Fruit fly (Drosophila melanogaster): ENCODE results near the gene RasGAP1.

RasGAP1 gene

DNA sequence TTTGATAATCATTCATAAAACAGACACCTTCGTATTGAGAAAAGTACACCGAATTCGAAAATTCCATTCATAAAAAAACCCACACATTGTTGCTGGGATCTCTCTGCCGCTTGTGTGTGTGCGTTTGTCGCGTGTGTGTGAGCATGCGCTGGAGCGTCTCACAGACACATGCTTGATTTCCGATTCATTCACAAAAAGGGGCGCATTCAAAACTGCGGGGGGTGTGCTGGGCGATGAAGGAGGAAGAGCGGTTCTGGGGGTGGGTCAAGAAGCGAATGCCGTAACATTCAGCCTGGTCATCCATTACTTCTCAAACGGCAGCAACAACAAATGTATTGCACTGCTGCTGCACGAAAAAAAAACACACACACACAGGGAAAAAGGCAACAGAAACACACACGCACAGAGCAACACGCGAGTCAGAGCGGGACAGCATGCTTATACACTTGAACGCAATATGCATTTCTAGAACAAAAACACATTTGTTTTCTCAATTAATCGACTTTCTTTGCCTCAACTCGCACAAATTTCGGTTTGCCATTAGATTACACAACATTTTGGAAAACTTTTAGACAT is 1.1 kb downstream of the RasGAP1 start (continued):
- TF ChIP-seq Dip2 (GFP tag; IDR thresholded peaks at IDR 0.05) (no peak), Dref (GFP tag; IDR thresholded peaks at IDR 0.05) (0 out of 2 replicates have a peak, but pooled peaks have one; percentile 7), CG4854 (GFP tag; optimal IDR thresholded peaks at IDR 0.05) (no peak), yki (optimal IDR thresholded peaks at IDR 0.05) (no peak), CG3847 (GFP tag; IDR thresholded peaks at IDR 0.05) (no peak), CG10431 (GFP tag; optimal IDR thresholded peaks at IDR 0.05) (no peak), Sry-δ (GFP tag; optimal IDR thresholded peaks at IDR 0.05) (no peak), maf-S (GFP tag; optimal IDR thresholded peaks at IDR 0.05) (no peak), CG7987 (GFP tag; optimal IDR thresholded peaks at IDR 0.05) (no peak), CG2202 (tag; optimal IDR thresholded peaks at IDR 0.05) (no peak), CG18764 (GFP tag; optimal IDR thresholded peaks at IDR 0.05) (no peak), CG5180 (GFP tag; optimal IDR thresholded peaks at IDR 0.05) (no peak), tx (GFP tag; optimal IDR thresholded peaks at IDR 0.05) (no peak), Pdp1 (GFP tag; optimal IDR thresholded peaks at IDR 0.05) (peak in 1 of 2 experiments; percentile 40), knrl (GFP tag; IDR thresholded peaks at IDR 0.05; ENCODE audit: partially characterized antibody) (no peak), Mes4 (GFP tag; optimal IDR thresholded peaks at IDR 0.05) (no peak), hbn (GFP tag; IDR thresholded peaks at IDR 0.05; ENCODE audit: partially characterized antibody) (no peak), Chrac-16 (GFP tag; optimal IDR thresholded peaks at IDR 0.05) (no peak), CG31224 (GFP tag; IDR thresholded peaks at IDR 0.05) (no peak), danr (GFP tag; IDR thresholded peaks at IDR 0.05) (no peak), unpg (GFP tag; optimal IDR thresholded peaks at IDR 0.05) (no peak), nom (GFP tag; optimal IDR thresholded peaks at IDR 0.05) (peak; percentile 9), CG11723 (GFP tag; optimal IDR thresholded peaks at IDR 0.05) (no peak), B-H2 (GFP tag; optimal IDR thresholded peaks at IDR 0.05) (no peak), CG34224 (GFP tag; IDR thresholded peaks at IDR 0.05; ENCODE audit: partially characterized antibody) (no peak), Sry-β (GFP tag; optimal IDR thresholded peaks at IDR 0.05) (no peak), CG3726 (GFP tag; IDR thresholded peaks at IDR 0.05) (no peak), slou (GFP tag; optimal IDR thresholded peaks at IDR 0.05) (no peak), chm (GFP tag; IDR thresholded peaks at IDR 0.05) (peak; percentile 26; the same call in 1 of the 2 replicates), caup (GFP tag; optimal IDR thresholded peaks at IDR 0.05; ENCODE audit: severe bottlenecking) (no peak), rib (GFP tag; IDR thresholded peaks at IDR 0.05) (peak; percentile 62), pfk (GFP tag; optimal IDR thresholded peaks at IDR 0.05) (no peak), tll (GFP tag; optimal IDR thresholded peaks at IDR 0.05) (no peak), Dek (tag; optimal IDR thresholded peaks at IDR 0.05) (no peak), CG17612 (GFP tag; IDR thresholded peaks at IDR 0.05) (no peak), bbx (GFP tag; IDR thresholded peaks at IDR 0.05; ENCODE audit: partially characterized antibody) (peak; percentile 55; the same call in 1 of the 2 replicates), CG9932 (GFP tag; IDR thresholded peaks at IDR 0.05) (no peak), vfl (GFP tag; optimal IDR thresholded peaks at IDR 0.05) (no peak), CG34422 (GFP tag; IDR thresholded peaks at IDR 0.05) (peak; percentile 84; the same call in 2 of the 3 replicates), tgo (GFP tag; IDR thresholded peaks at IDR 0.05) (no peak), CG18476 (GFP tag; optimal IDR thresholded peaks at IDR 0.05) (no peak), pita (GFP tag; optimal IDR thresholded peaks at IDR 0.05) (no peak), Fer1 (GFP tag; optimal IDR thresholded peaks at IDR 0.05) (peak; percentile 33), Stat92E (GFP tag; optimal IDR thresholded peaks at IDR 0.05) (no peak), Dll (GFP tag; IDR thresholded peaks at IDR 0.05; ENCODE audit: partially characterized antibody) (no peak), Hr39 (optimal IDR thresholded peaks at IDR 0.05) (no peak), Atf6 (GFP tag; IDR thresholded peaks at IDR 0.05) (peak; percentile 44; the same call in 1 of the 2 replicates), Hey (tag; optimal IDR thresholded peaks at IDR 0.05) (no peak), CG10979 (tag; optimal IDR thresholded peaks at IDR 0.05) (no peak), gsb-n (tag; optimal IDR thresholded peaks at IDR 0.05) (no peak)

Data from whole organism, embryonic.